Fruit fly (Drosophila melanogaster): ENCODE measurements around the gene RNaseX25.

The RNaseX25 gene

dm6 chr3L:7976081-7976483, 5.7 kb downstream of the RNaseX25 start, which contains the start of the genes HP4 and CG8209 (continued):
- TF ChIP-seq CG5245 (GFP tag; optimal IDR thresholded peaks at IDR 0.05): peak; percentile 58
- peak; percentile 60 for TF ChIP-seq CG10431 (GFP tag; optimal IDR thresholded peaks at IDR 0.05)
- TF ChIP-seq run (tag; optimal IDR thresholded peaks at IDR 0.05): peak; percentile 30
- TF ChIP-seq pho (GFP tag; optimal IDR thresholded peaks at IDR 0.05): peak; percentile 67
- peak; percentile 51 for TF ChIP-seq chn (GFP tag; optimal IDR thresholded peaks at IDR 0.05)
- peak; percentile 85 for TF ChIP-seq trem (tag; optimal IDR thresholded peaks at IDR 0.05)
- peak; percentile 84 for TF ChIP-seq CG14441 (GFP tag; IDR thresholded peaks at IDR 0.05)

dm6 chr3L:7978550-7978776, 8.1 kb downstream of the RNaseX25 start, which contains the start of gene Pop4:
Gene Pop4 (minus strand): TSS chr3L:7978650.
- TF ChIP-seq wdn (GFP tag; IDR thresholded peaks at IDR 0.05): no peak
- TF ChIP-seq MBD-R2 (GFP tag; IDR thresholded peaks at IDR 0.05): peak; percentile 49
- peak; percentile 84 for TF ChIP-seq CG3995 (GFP tag; optimal IDR thresholded peaks at IDR 0.05)

- TF ChIP-seq pros (GFP tag; optimal IDR thresholded peaks at IDR 0.05) (peak; percentile 47), NC2β (GFP tag; optimal IDR thresholded peaks at IDR 0.05) (no peak), CG6254 (GFP tag; optimal IDR thresholded peaks at IDR 0.05) (peak; percentile 24), CG10543 (GFP tag; optimal IDR thresholded peaks at IDR 0.05) (peak; percentile 68), twi (tag; optimal IDR thresholded peaks at IDR 0.05) (no peak), CG4404 (GFP tag; IDR thresholded peaks at IDR 0.05) (no peak), wor (GFP tag; IDR thresholded peaks at IDR 0.05) (no peak), Lim3 (GFP tag; IDR thresholded peaks at IDR 0.05) (no peak), sd (tag; optimal IDR thresholded peaks at IDR 0.05) (peak; percentile 25), gcm (GFP tag; optimal IDR thresholded peaks at IDR 0.05) (peak; percentile 6), CG31365 (tag; optimal IDR thresholded peaks at IDR 0.05) (peak; percentile 24), Deaf1 (tag; optimal IDR thresholded peaks at IDR 0.05) (peak; percentile 10), CG12659 (GFP tag; optimal IDR thresholded peaks at IDR 0.05) (peak; percentile 41), CoRest (tag; optimal IDR thresholded peaks at IDR 0.05) (no peak), CG1792 (GFP tag; optimal IDR thresholded peaks at IDR 0.05) (peak; percentile 31), pb (GFP tag; optimal IDR thresholded peaks at IDR 0.05) (peak; percentile 4), nerfin-1 (tag; optimal IDR thresholded peaks at IDR 0.05) (peak; percentile 19), CG15514 (GFP tag; optimal IDR thresholded peaks at IDR 0.05) (peak; percentile 82), jing (GFP tag; optimal IDR thresholded peaks at IDR 0.05) (no peak), ranshi (GFP tag; IDR thresholded peaks at IDR 0.05) (no peak), Vsx1 (GFP tag; optimal IDR thresholded peaks at IDR 0.05) (peak; percentile 10), D (optimal IDR thresholded peaks at IDR 0.05) (peak; percentile 63), D (GFP tag; optimal IDR thresholded peaks at IDR 0.05) (no peak), CG2678 (tag; optimal IDR thresholded peaks at IDR 0.05) (peak; percentile 31), Sox100B (GFP tag; optimal IDR thresholded peaks at IDR 0.05) (peak; percentile 2), CG16779 (GFP tag; IDR thresholded peaks at IDR 0.05) (no peak), repo (GFP tag; optimal IDR thresholded peaks at IDR 0.05) (peak; percentile 29), CG4854 (GFP tag; optimal IDR thresholded peaks at IDR 0.05) (peak; percentile 39), zen (tag; optimal IDR thresholded peaks at IDR 0.05) (peak; percentile 43), pzg (GFP tag; optimal IDR thresholded peaks at IDR 0.05) (peak; percentile 99), bsh (GFP tag; optimal IDR thresholded peaks at IDR 0.05) (no peak), HLH54F (GFP tag; optimal IDR thresholded peaks at IDR 0.05) (no peak), Sry-δ (GFP tag; optimal IDR thresholded peaks at IDR 0.05) (peak; percentile 100), gfzf (GFP tag; optimal IDR thresholded peaks at IDR 0.05) (peak; percentile 59), CrebB (tag; optimal IDR thresholded peaks at IDR 0.05) (peak; percentile 14), BtbVII (GFP tag; optimal IDR thresholded peaks at IDR 0.05) (peak; percentile 35)
These were observed 8.6 kb downstream of the RNaseX25 start, which contains the start of gene nmo for dm6 chr3L:7978777-7979649. Gene nmo (plus strand): TSS chr3L:7979046.

Measured in whole organism, embryonic.